Worm (Caenorhabditis elegans) whole organism, young adult: ENCODE measurements around the gene T22B3.3.
A peak's percentile ranks its signal among the peaks of the same experiment; 100 is the strongest.

Experiments used
- B0035.1 ChIP-seq: sonication (generic microtip); optimal IDR thresholded peaks from 2 replicates; lab custom pipeline; 2016; ENCODE audit warnings: missing genetic modification characterization, mild to moderate bottlenecking, missing compliant biosample characterization, missing genotype, missing genetic modification reagents
- B0336.3 ChIP-seq: fragments of 200-800 bp; sonication (Bioruptor generic); IDR thresholded peaks from 2 replicates; pipeline ENCODE4 v1.3.6; 2022; ENCODE audit warnings: missing genetic modification characterization, missing compliant biosample characterization
- F10E7.11 ChIP-seq: sonication (generic microtip); optimal IDR thresholded peaks from 2 replicates; lab custom pipeline; 2017; ENCODE audit warnings: mild to moderate bottlenecking, missing genetic modification characterization, moderate library complexity, missing compliant biosample characterization
- F52B5.7 ChIP-seq: sonication (generic microtip); optimal IDR thresholded peaks from 2 replicates; lab custom pipeline; 2016; ENCODE audit warnings: mild to moderate bottlenecking, missing genetic modification characterization, missing compliant biosample characterization
- K12H6.12 ChIP-seq: fragments of 200-800 bp; sonication (Bioruptor generic); optimal IDR thresholded peaks from 2 replicates; lab custom pipeline; 2018; ENCODE audit warnings: mild to moderate bottlenecking, missing genetic modification characterization, missing compliant biosample characterization
- T26A5.8 ChIP-seq: sonication (generic microtip); optimal IDR thresholded peaks from 2 replicates; lab custom pipeline; 2016; ENCODE audit warnings: missing genetic modification characterization, missing compliant biosample characterization
- aptf-2 ChIP-seq: fragments of 200-800 bp; sonication (Bioruptor generic); conservative IDR thresholded peaks from 2 replicates; pipeline ENCODE4 v1.3.6; 2022; ENCODE audit warnings: missing genetic modification reagents, missing genetic modification characterization, missing compliant biosample characterization
- aptf-3 ChIP-seq: fragments of 200-800 bp; sonication (Bioruptor generic); IDR thresholded peaks from 2 replicates; pipeline ENCODE4 v1.3.6; 2022; ENCODE audit warnings: missing genetic modification characterization, missing compliant biosample characterization
- attf-3 ChIP-seq: fragments of 200-800 bp; sonication (Bioruptor generic); conservative IDR thresholded peaks from 2 replicates; pipeline ENCODE4 v1.3.6; 2022; ENCODE audit warnings: missing genetic modification reagents, missing genetic modification characterization, missing compliant biosample characterization
- attf-5 ChIP-seq: fragments of 200-800 bp; sonication (Bioruptor generic); optimal IDR thresholded peaks from 2 replicates; lab custom pipeline; 2018; ENCODE audit warnings: mild to moderate bottlenecking, missing genetic modification characterization, missing compliant biosample characterization
- bed-1 ChIP-seq: fragments of 200-800 bp; sonication (Bioruptor generic); IDR thresholded peaks from 2 replicates; pipeline ENCODE4 v1.3.6; 2022; ENCODE audit warnings: missing genetic modification reagents, missing genetic modification characterization, missing compliant biosample characterization
- cebp-1 ChIP-seq, 2 experiments: fragments of 200-800 bp in 1 of 2; sonication (Bioruptor generic) in 1 of 2; sonication (generic microtip) in 1 of 2; IDR thresholded peaks in 1 of 2; optimal IDR thresholded peaks in 1 of 2; 2 replicates each; pipeline versions ENCODE4 v1.3.6 to Lab custom; 2017 to 2022; ENCODE audit warnings: missing compliant biosample characterization in 2 of 2, missing genetic modification characterization in 2 of 2, mild to moderate bottlenecking in 1 of 2, missing genetic modification reagents in 1 of 2, moderate library complexity in 1 of 2
- ceh-100 ChIP-seq: fragments of 200-800 bp; sonication (Bioruptor generic); IDR thresholded peaks from 2 replicates; pipeline ENCODE4 v1.3.6; 2022; ENCODE audit warnings: missing genetic modification reagents, missing genetic modification characterization, missing compliant biosample characterization
- ceh-40 ChIP-seq: fragments of 200-800 bp; sonication (Bioruptor generic); IDR thresholded peaks from 2 replicates; pipeline ENCODE4 v1.3.6; 2022; ENCODE audit warnings: missing genetic modification characterization, missing compliant biosample characterization
- dpff-1 ChIP-seq: sonication (generic microtip); optimal IDR thresholded peaks from 2 replicates; lab custom pipeline; 2017; ENCODE audit warnings: mild to moderate bottlenecking, missing genetic modification characterization, missing compliant biosample characterization
- egl-44 ChIP-seq: fragments of 200-800 bp; sonication (Bioruptor generic); IDR thresholded peaks from 2 replicates; pipeline ENCODE4 v1.3.6; 2022; ENCODE audit warnings: missing genetic modification reagents, missing genetic modification characterization, missing compliant biosample characterization
- egrh-3 ChIP-seq: fragments of 200-800 bp; sonication (Bioruptor generic); IDR thresholded peaks from 2 replicates; pipeline ENCODE4 v1.3.6; 2022; ENCODE audit warnings: missing genetic modification reagents, missing genetic modification characterization, missing compliant biosample characterization
- fkh-3 ChIP-seq: sonication (generic microtip); optimal IDR thresholded peaks from 2 replicates; lab custom pipeline; 2016; ENCODE audit warnings: mild to moderate bottlenecking, missing genetic modification characterization, missing compliant biosample characterization
- hlh-12 ChIP-seq: sonication (generic microtip); optimal IDR thresholded peaks from 2 replicates; lab custom pipeline; 2016; ENCODE audit warnings: missing genetic modification characterization, missing compliant biosample characterization
- hmg-1.2 ChIP-seq: fragments of 200-800 bp; sonication (Bioruptor generic); IDR thresholded peaks from 2 replicates; pipeline ENCODE4 v1.3.6; 2022; ENCODE audit warnings: missing genetic modification reagents, missing genetic modification characterization, missing compliant biosample characterization
- hrde-1 ChIP-seq: sonication (generic microtip); optimal IDR thresholded peaks from 2 replicates; lab custom pipeline; 2016; ENCODE audit warnings: missing genetic modification characterization, mild to moderate bottlenecking, missing compliant biosample characterization, moderate library complexity, missing genotype, missing genetic modification reagents, borderline replicate concordance
- hsf-1 ChIP-seq: fragments of 200-800 bp; sonication (Bioruptor generic); IDR thresholded peaks from 2 replicates; pipeline ENCODE4 v1.3.6; 2022; ENCODE audit warnings: missing genetic modification reagents, missing genetic modification characterization, missing compliant biosample characterization
- lin-26 ChIP-seq: fragments of 200-800 bp; sonication (Bioruptor generic); IDR thresholded peaks from 2 replicates; pipeline ENCODE4 v1.3.6; 2022; ENCODE audit warnings: missing genetic modification reagents, missing genetic modification characterization, missing compliant biosample characterization
- lin-54 ChIP-seq: fragments of 200-800 bp; sonication (Bioruptor generic); optimal IDR thresholded peaks from 2 replicates; lab custom pipeline; 2018; ENCODE audit warnings: mild to moderate bottlenecking, missing genetic modification characterization, missing compliant biosample characterization
- lsy-27 ChIP-seq: sonication (generic microtip); optimal IDR thresholded peaks from 2 replicates; lab custom pipeline; 2017; ENCODE audit warnings: missing genetic modification characterization, mild to moderate bottlenecking, missing compliant biosample characterization, antibody characterized with exemption, missing genotype, borderline replicate concordance; ENCODE audit not compliant: insufficient read depth
- madf-10 ChIP-seq: sonication (generic microtip); optimal IDR thresholded peaks from 2 replicates; lab custom pipeline; 2016; ENCODE audit warnings: mild to moderate bottlenecking, missing genetic modification characterization, missing compliant biosample characterization
- madf-6 ChIP-seq: fragments of 200-800 bp; sonication (Bioruptor generic); IDR thresholded peaks from 2 replicates; pipeline ENCODE4 v1.3.6; 2022; ENCODE audit warnings: missing genetic modification reagents, missing genetic modification characterization, missing compliant biosample characterization
- mcd-1 ChIP-seq: fragments of 200-800 bp; sonication (Bioruptor generic); IDR thresholded peaks from 2 replicates; pipeline ENCODE4 v1.3.6; 2022; ENCODE audit warnings: missing genetic modification reagents, missing genetic modification characterization, missing compliant biosample characterization
- nfyb-1 ChIP-seq: fragments of 200-800 bp; sonication (Bioruptor generic); IDR thresholded peaks from 2 replicates; pipeline ENCODE4 v1.3.6; 2022; ENCODE audit warnings: missing genetic modification reagents, missing genetic modification characterization, missing compliant biosample characterization
- nhr-27 ChIP-seq: fragments of 200-800 bp; sonication (Bioruptor generic); optimal IDR thresholded peaks from 2 replicates; lab custom pipeline; 2018; ENCODE audit warnings: mild to moderate bottlenecking, missing genetic modification characterization, moderate library complexity, missing compliant biosample characterization
- nhr-90 ChIP-seq: sonication (generic microtip); optimal IDR thresholded peaks from 2 replicates; lab custom pipeline; 2016; ENCODE audit warnings: missing genotype, mild to moderate bottlenecking, missing genetic modification characterization, missing compliant biosample characterization
- pha-4 ChIP-seq: fragments of 150-350 bp; sonication (generic microtip); optimal IDR thresholded peaks from 2 replicates; lab custom pipeline; 2014; ENCODE audit warnings: missing biosample characterization, missing genetic modification reagents, missing genetic modification characterization
- rcor-1 ChIP-seq: fragments of 200-800 bp; sonication (Bioruptor generic); IDR thresholded peaks from 2 replicates; pipeline ENCODE4 v1.3.6; 2022; ENCODE audit warnings: missing genetic modification reagents, missing genetic modification characterization, missing compliant biosample characterization
- rec-8 ChIP-seq, 2 experiments: sonication (generic microtip); optimal IDR thresholded peaks; 2 replicates each; lab custom pipeline; 2016; ENCODE audit warnings: mild to moderate bottlenecking in 2 of 2, missing genetic modification characterization in 2 of 2, missing genetic modification reagents in 2 of 2, missing genotype in 2 of 2, missing biosample characterization in 1 of 2, missing compliant biosample characterization in 1 of 2, moderate library complexity in 1 of 2
- repo-1 ChIP-seq: sonication (generic microtip); optimal IDR thresholded peaks from 2 replicates; lab custom pipeline; 2017; ENCODE audit warnings: mild to moderate bottlenecking, missing genetic modification characterization, missing compliant biosample characterization
- unc-62 ChIP-seq: fragments of 150-350 bp; optimal IDR thresholded peaks from 2 replicates; lab custom pipeline; 2014; ENCODE audit warnings: missing biosample characterization, missing genetic modification reagents, missing genetic modification characterization
- ztf-25 ChIP-seq: fragments of 200-800 bp; sonication (Bioruptor generic); IDR thresholded peaks from 2 replicates; pipeline ENCODE4 v1.3.6; 2022; ENCODE audit warnings: missing genetic modification reagents, missing genetic modification characterization, missing compliant biosample characterization
- ztf-26 ChIP-seq: sonication (generic microtip); optimal IDR thresholded peaks from 2 replicates; lab custom pipeline; 2017; ENCODE audit warnings: missing genetic modification characterization, missing compliant biosample characterization

T22B3.3 gene

ce11 chrIV:11703685-11704296, at the start of gene T22B3.3, which contains the start of gene alg-3:
T22B3.3 (minus strand) TSS chrIV:11703785.
alg-3 (plus strand) TSS chrIV:11704246.
- TF ChIP-seq unc-62 (GFP tag; lab: Kevin White, UChicago) (no peak), mcd-1 (GFP tag; lab: Robert Waterston, UW) (no peak), hrde-1 (tag; lab: Kevin White, UChicago) (no peak), ztf-25 (no peak), ztf-26 (tag; lab: Kevin White, UChicago) (no peak), nhr-27 (no peak), hsf-1 (no peak), repo-1 (tag; lab: Kevin White, UChicago) (no peak), pha-4 (tag; lab: Kevin White, UChicago) (no peak), madf-6 (no peak), hlh-12 (no peak), rec-8 (tag; optimal IDR thresholded peaks at IDR 0.05; lab: Kevin White, UChicago) (no peak), egl-44 (no peak), B0336.3 (no peak), rcor-1 (GFP tag; lab: Robert Waterston, UW) (no peak), ceh-100 (no peak)

- TF ChIP-seq F10E7.11 (tag; lab: Kevin White, UChicago), result no peak
- TF ChIP-seq cebp-1 (GFP tag; IDR thresholded peaks at IDR 0.05; lab: Robert Waterston, UW), result no peak
- peak; percentile 14 for TF ChIP-seq cebp-1 (tag; optimal IDR thresholded peaks at IDR 0.05; lab: Kevin White, UChicago)
Measured at ce11 chrIV:11748852-11749251, 45.3 kb upstream of the T22B3.3 start, which contains the start of gene T12A7.6. T12A7.6 (plus strand) TSS chrIV:11749220.

- TF ChIP-seq cebp-1 (GFP tag; IDR thresholded peaks at IDR 0.05; lab: Robert Waterston, UW), result peak; percentile 36; the same call in 1 of the 2 replicates
- TF ChIP-seq cebp-1 (tag; optimal IDR thresholded peaks at IDR 0.05; lab: Kevin White, UChicago), result peak; percentile 53
- TF ChIP-seq lsy-27 (tag; lab: Kevin White, UChicago), result no peak
- no peak for TF ChIP-seq ceh-40
- TF ChIP-seq bed-1 (GFP tag; lab: Robert Waterston, UW), result no peak
Measured at ce11 chrIV:11745340-11745739, 41.8 kb upstream of the T22B3.3 start, which contains the start of gene gem-4. gem-4 (plus strand) TSS chrIV:11745640.

DNA sequence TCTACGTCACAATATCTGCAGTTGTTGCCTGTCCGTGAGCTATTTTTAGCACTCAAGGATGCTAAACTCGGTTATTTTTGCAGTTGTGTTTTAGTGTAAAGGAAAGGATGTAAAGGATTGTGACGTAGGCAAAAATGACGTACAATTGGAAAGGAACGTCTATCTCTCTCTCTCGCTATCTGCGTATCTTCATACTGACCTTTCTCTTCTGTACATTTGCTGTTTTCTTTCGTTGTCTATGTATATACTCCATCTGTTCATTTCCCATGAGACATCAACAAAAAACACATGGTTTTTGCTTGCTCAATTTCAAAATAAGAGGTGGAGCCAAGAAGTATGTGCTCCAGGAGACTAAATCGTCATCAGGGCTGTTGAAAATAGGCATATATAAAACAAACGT, 40.7 kb upstream of the T22B3.3 start:
- TF ChIP-seq aptf-2 (GFP tag; lab: Robert Waterston, UW), result no peak
- TF ChIP-seq T26A5.8 (tag; lab: Kevin White, UChicago), result no peak
- TF ChIP-seq hmg-1.2 (GFP tag; lab: Robert Waterston, UW), result peak; percentile 60; the same call in 1 of the 2 replicates
- no peak for TF ChIP-seq madf-10 (tag; lab: Kevin White, UChicago)
- TF ChIP-seq egrh-3 (GFP tag; lab: Robert Waterston, UW), result no peak
- no peak for TF ChIP-seq B0035.1 (tag; lab: Kevin White, UChicago)
- no peak for TF ChIP-seq egl-44
- no peak for TF ChIP-seq attf-5 (GFP tag; lab: Kevin White, UChicago)
- TF ChIP-seq attf-3 (GFP tag; lab: Robert Waterston, UW), result no peak
- no peak for TF ChIP-seq fkh-3 (tag; lab: Kevin White, UChicago)
- no peak for TF ChIP-seq nfyb-1
- no peak for TF ChIP-seq nhr-90 (tag; lab: Kevin White, UChicago)
- no peak for TF ChIP-seq aptf-3 (GFP tag; lab: Robert Waterston, UW)
- TF ChIP-seq dpff-1, result no peak
- TF ChIP-seq lin-26 (GFP tag; lab: Robert Waterston, UW), result no peak
- TF ChIP-seq cebp-1 (GFP tag; IDR thresholded peaks at IDR 0.05; lab: Robert Waterston, UW), result 0 out of 2 replicates have a peak, but pooled peaks have one; percentile 42
- TF ChIP-seq cebp-1 (tag; optimal IDR thresholded peaks at IDR 0.05; lab: Kevin White, UChicago), result no peak
- TF ChIP-seq lin-54 (GFP tag; lab: Kevin White, UChicago), result no peak
- no peak for TF ChIP-seq F52B5.7 (tag; lab: Kevin White, UChicago)
- peak; percentile 64 for TF ChIP-seq K12H6.12
- TF ChIP-seq, all 124 proteins: peak for 3
